Worm (Caenorhabditis elegans) whole organism, L2 larva: ENCODE data around the gene F07F6.7.
A peak's percentile ranks its signal among the peaks of the same experiment; 100 is the strongest.

Source experiments
- C34F6.9 ChIP-seq: fragments of 150-350 bp; optimal IDR thresholded peaks from 2 replicates; lab custom pipeline; 2014; ENCODE audit warnings: missing biosample characterization, missing genetic modification characterization
- Y55F3AM.14 ChIP-seq: fragments of 200-800 bp; sonication (Bioruptor generic); optimal IDR thresholded peaks from 2 replicates; lab custom pipeline; 2018; ENCODE audit warnings: mild to moderate bottlenecking, missing genetic modification characterization, missing compliant biosample characterization
- ZK546.5 ChIP-seq: sonication (generic microtip); optimal IDR thresholded peaks from 2 replicates; lab custom pipeline; 2017; ENCODE audit warnings: missing biosample characterization, missing genetic modification characterization
- gmeb-1 ChIP-seq: fragments of 150-350 bp; optimal IDR thresholded peaks from 2 replicates; lab custom pipeline; 2014; ENCODE audit warnings: missing biosample characterization, missing genetic modification characterization
- lin-13 ChIP-seq: fragments of 150-350 bp; optimal IDR thresholded peaks from 2 replicates; lab custom pipeline; 2014; ENCODE audit warnings: missing biosample characterization, missing genetic modification reagents, missing genetic modification characterization
- nhr-12 ChIP-seq: fragments of 150-350 bp; optimal IDR thresholded peaks from 2 replicates; lab custom pipeline; 2014; ENCODE audit warnings: missing biosample characterization, missing genetic modification characterization
- peb-1 ChIP-seq: fragments of 150-350 bp; optimal IDR thresholded peaks from 2 replicates; lab custom pipeline; 2014; ENCODE audit warnings: missing biosample characterization, missing genetic modification characterization
- snpc-4 ChIP-seq: fragments of 150-350 bp; optimal IDR thresholded peaks from 2 replicates; lab custom pipeline; 2014; ENCODE audit warnings: missing biosample characterization, missing genetic modification characterization
- unc-39 ChIP-seq: fragments of 150-350 bp; optimal IDR thresholded peaks from 2 replicates; lab custom pipeline; 2014; ENCODE audit warnings: missing biosample characterization, missing genetic modification characterization
- unc-62 ChIP-seq: fragments of 150-350 bp; optimal IDR thresholded peaks from 2 replicates; lab custom pipeline; 2014; ENCODE audit warnings: missing biosample characterization, missing genetic modification reagents, missing genetic modification characterization
- ztf-11 ChIP-seq: sonication (generic microtip); optimal IDR thresholded peaks from 2 replicates; lab custom pipeline; 2017; ENCODE audit warnings: missing biosample characterization, missing genetic modification characterization

- peak; percentile 60 for TF ChIP-seq gmeb-1 (tag; lab: Kevin White, UChicago)
- peak; percentile 17 for TF ChIP-seq C34F6.9
- TF ChIP-seq ZK546.5, result no peak
- no peak for TF ChIP-seq unc-39 (tag; lab: Kevin White, UChicago)
- TF ChIP-seq ztf-11 (tag; lab: Kevin White, UChicago), result no peak
- TF ChIP-seq snpc-4 (tag; lab: Kevin White, UChicago), result no peak
- TF ChIP-seq nhr-12 (tag; lab: Kevin White, UChicago), result no peak
- no peak for TF ChIP-seq unc-62 (GFP tag; lab: Kevin White, UChicago)
- no peak for TF ChIP-seq peb-1 (tag; lab: Kevin White, UChicago)
- peak; percentile 51 for TF ChIP-seq lin-13 (GFP tag; lab: Kevin White, UChicago)
- TF ChIP-seq Y55F3AM.14 (GFP tag; lab: Kevin White, UChicago), result no peak
Measured at ce11 chrII:5379614-5380077, 44.0 kb downstream of the F07F6.7 start, which contains the start of gene pkc-3.
